Worm (Caenorhabditis elegans): ENCODE measurements around the gene C27H6.9.

- no peak for TF ChIP-seq ztf-7 (tag; optimal IDR thresholded peaks at IDR 0.05)
- TF ChIP-seq mep-1 (tag; optimal IDR thresholded peaks at IDR 0.05) = no peak
- no peak for TF ChIP-seq snpc-4 (tag; optimal IDR thresholded peaks at IDR 0.05)
- no peak for TF ChIP-seq fos-1 (tag; optimal IDR thresholded peaks at IDR 0.05)
- no peak for TF ChIP-seq lin-39 (tag; optimal IDR thresholded peaks at IDR 0.05)
- peak; percentile 53 for TF ChIP-seq nhr-28 (tag; optimal IDR thresholded peaks at IDR 0.05)
- no peak for TF ChIP-seq nhr-77 (tag; optimal IDR thresholded peaks at IDR 0.05)
- no peak for TF ChIP-seq unc-62 (GFP tag; optimal IDR thresholded peaks at IDR 0.05 in 1 of 2)
- no peak for TF ChIP-seq unc-62 (tag; optimal IDR thresholded peaks at IDR 0.05)
- TF ChIP-seq dpl-1 (GFP tag; optimal IDR thresholded peaks at IDR 0.05) = no peak
Measured at ce11 chrV:9950861-9951260, 31.8 kb upstream of the C27H6.9 start, which contains the start of gene ttr-46.

Data from whole organism, L4 larva.